Worm (Caenorhabditis elegans): ENCODE measurements around the gene F29B9.8.

Gene F29B9.8

ce11 chrIV:4660151-4661041, 12.9 kb downstream of the F29B9.8 start, which contains the start of the genes F29B9.11 and jmjd-1.2 (continued):
- TF ChIP-seq hlh-15 (tag; optimal IDR thresholded peaks at IDR 0.05), result peak; percentile 70
- TF ChIP-seq unc-3 (GFP tag; conservative IDR thresholded peaks at IDR 0.05), result no peak
- peak; percentile 72 for TF ChIP-seq unc-3 (tag; optimal IDR thresholded peaks at IDR 0.05)
- peak; percentile 24 for TF ChIP-seq dmd-4 (tag; optimal IDR thresholded peaks at IDR 0.05; ENCODE audit: borderline replicate concordance)
- TF ChIP-seq ceh-45 (GFP tag; IDR thresholded peaks at IDR 0.05), result 0 out of 2 replicates have a peak, but pooled peaks have one; percentile 57
- TF ChIP-seq syd-9 (tag; optimal IDR thresholded peaks at IDR 0.05), result peak; percentile 90
- TF ChIP-seq sox-4 (tag; optimal IDR thresholded peaks at IDR 0.05), result no peak
- TF ChIP-seq hlh-30 (tag; optimal IDR thresholded peaks at IDR 0.05; ENCODE audit: insufficient read depth), result no peak
- TF ChIP-seq Y22D7AL.16 (tag; optimal IDR thresholded peaks at IDR 0.05), result peak; percentile 9
- no peak for TF ChIP-seq fkh-10 (GFP tag; optimal IDR thresholded peaks at IDR 0.05)
- TF ChIP-seq ceh-30 (tag; optimal IDR thresholded peaks at IDR 0.05), result peak; percentile 25
- TF ChIP-seq unc-55 (GFP tag; optimal IDR thresholded peaks at IDR 0.05), result peak; percentile 65
- TF ChIP-seq ceh-34 (tag; optimal IDR thresholded peaks at IDR 0.05), result peak; percentile 98
- TF ChIP-seq ztf-16 (tag; optimal IDR thresholded peaks at IDR 0.05), result peak; percentile 72
- TF ChIP-seq mec-3 (tag; optimal IDR thresholded peaks at IDR 0.05; ENCODE audit: borderline replicate concordance), result peak; percentile 82
- TF ChIP-seq odd-2 (tag; optimal IDR thresholded peaks at IDR 0.05), result no peak
- peak; percentile 59 for TF ChIP-seq nfya-1 (tag; optimal IDR thresholded peaks at IDR 0.05)
- peak; percentile 39 for TF ChIP-seq dve-1 (tag; optimal IDR thresholded peaks at IDR 0.05)
- TF ChIP-seq madf-2 (tag; optimal IDR thresholded peaks at IDR 0.05), result peak; percentile 58
- TF ChIP-seq hlh-6 (tag; optimal IDR thresholded peaks at IDR 0.05), result peak; percentile 73
- TF ChIP-seq nhr-232 (tag; optimal IDR thresholded peaks at IDR 0.05), result no peak
- TF ChIP-seq ttx-3 (tag; optimal IDR thresholded peaks at IDR 0.05), result peak; percentile 71
- TF ChIP-seq ceh-31 (tag; optimal IDR thresholded peaks at IDR 0.05), result peak; percentile 100
- TF ChIP-seq unc-86 (tag; optimal IDR thresholded peaks at IDR 0.05), result peak; percentile 83
- TF ChIP-seq fax-1 (tag; optimal IDR thresholded peaks at IDR 0.05), result peak; percentile 95
- TF ChIP-seq fkh-6 (tag; optimal IDR thresholded peaks at IDR 0.05), result peak; percentile 79
- TF ChIP-seq che-1 (tag; optimal IDR thresholded peaks at IDR 0.05), result peak; percentile 46
- peak; percentile 99 for TF ChIP-seq ets-4 (tag; optimal IDR thresholded peaks at IDR 0.05)
- peak; percentile 61 for TF ChIP-seq ceh-19 (GFP tag; optimal IDR thresholded peaks at IDR 0.05)
- no peak for TF ChIP-seq pha-4 (tag; optimal IDR thresholded peaks at IDR 0.05)
- peak; percentile 33 for TF ChIP-seq pax-1 (tag; optimal IDR thresholded peaks at IDR 0.05)
- peak; percentile 8 for TF ChIP-seq ceh-9 (tag; optimal IDR thresholded peaks at IDR 0.05)
- TF ChIP-seq unc-42 (tag; optimal IDR thresholded peaks at IDR 0.05), result peak; percentile 83
- TF ChIP-seq elt-4 (tag; optimal IDR thresholded peaks at IDR 0.05), result no peak
- TF ChIP-seq sox-2 (GFP tag; IDR thresholded peaks at IDR 0.05), result no peak
- peak; percentile 23 for TF ChIP-seq pat-9 (tag; optimal IDR thresholded peaks at IDR 0.05)
- TF ChIP-seq C38D4.7 (GFP tag; optimal IDR thresholded peaks at IDR 0.05), result peak; percentile 14
- peak; percentile 75 for TF ChIP-seq sdc-2 (tag; optimal IDR thresholded peaks at IDR 0.05)
- peak; percentile 99 for TF ChIP-seq tbx-2 (tag; optimal IDR thresholded peaks at IDR 0.05)
- TF ChIP-seq rnt-1 (tag; optimal IDR thresholded peaks at IDR 0.05), result peak; percentile 97
- TF ChIP-seq K02D7.2 (tag; optimal IDR thresholded peaks at IDR 0.05), result no peak

DNA sequence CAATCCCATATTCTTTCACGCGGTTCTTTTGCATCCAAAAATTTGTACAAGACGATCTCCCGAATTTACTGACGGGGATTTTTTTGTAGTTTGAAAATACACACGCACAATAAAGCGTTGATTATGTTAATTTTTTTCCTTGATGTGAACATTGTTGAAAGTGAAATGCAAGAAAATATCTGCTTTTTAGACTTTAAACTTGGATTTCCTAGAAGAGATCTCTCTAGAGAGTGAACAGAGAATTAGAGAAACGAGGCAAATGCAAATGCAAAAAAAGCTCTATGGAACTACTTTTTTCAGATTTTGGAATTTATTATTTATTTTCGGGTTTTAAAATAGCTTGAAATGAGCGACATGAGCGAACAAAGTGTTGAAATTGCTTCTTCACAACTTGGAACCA, 17.6 kb downstream of the F29B9.8 start, which contains the start of gene F29B9.1:
Gene F29B9.1 (plus strand): TSS at position 301 of the 400 bp plus-strand sequence.
- TF ChIP-seq K02D7.2 (tag; optimal IDR thresholded peaks at IDR 0.05) (no peak), sdc-2 (tag; optimal IDR thresholded peaks at IDR 0.05) (no peak), npax-4 (tag; optimal IDR thresholded peaks at IDR 0.05) (no peak), fax-1 (tag; optimal IDR thresholded peaks at IDR 0.05) (no peak), sox-2 (GFP tag; IDR thresholded peaks at IDR 0.05) (no peak), ceh-6 (GFP tag; optimal IDR thresholded peaks at IDR 0.05) (no peak), ceh-2 (tag; optimal IDR thresholded peaks at IDR 0.05) (no peak), ceh-18 (tag; optimal IDR thresholded peaks at IDR 0.05) (no peak), nfya-1 (tag; optimal IDR thresholded peaks at IDR 0.05) (no peak), lim-6 (tag; optimal IDR thresholded peaks at IDR 0.05) (no peak), ets-4 (tag; optimal IDR thresholded peaks at IDR 0.05) (no peak)
